Fruit fly (Drosophila melanogaster) whole organism, adult: Measurements from ENCODE around the gene CG16782.
A peak's percentile ranks its signal among the peaks of the same experiment; 100 is the strongest.

Experiments
- CG11617 ChIP-seq: fragments of 200-800 bp; sonication (Bioruptor generic); optimal IDR thresholded peaks from 2 replicates; lab custom pipeline; 2017; ENCODE audit warnings: mild to moderate bottlenecking, missing biosample characterization, missing genetic modification reagents, missing genetic modification characterization
- CG12768 ChIP-seq: fragments of 200-800 bp; sonication (Bioruptor generic); optimal IDR thresholded peaks from 2 replicates; lab custom pipeline; 2017; ENCODE audit warnings: missing biosample characterization, missing genetic modification characterization, mild to moderate bottlenecking, moderate library complexity, missing genetic modification reagents
- CG14711 ChIP-seq: fragments of 200-800 bp; sonication (Bioruptor generic); optimal IDR thresholded peaks from 2 replicates; lab custom pipeline; 2018; ENCODE audit warnings: missing biosample characterization, mild to moderate bottlenecking, missing genetic modification characterization, moderate library complexity
- CG1620 ChIP-seq: fragments of 200-800 bp; sonication (Bioruptor generic); optimal IDR thresholded peaks from 2 replicates; lab custom pipeline; 2016; ENCODE audit warnings: missing biosample characterization, missing genetic modification characterization
- CG33017 ChIP-seq: fragments of 200-800 bp; sonication (Bioruptor generic); optimal IDR thresholded peaks from 2 replicates; lab custom pipeline; 2018; ENCODE audit warnings: missing biosample characterization, mild to moderate bottlenecking, missing genetic modification characterization, moderate library complexity
- CG5204 ChIP-seq: fragments of 200-800 bp; sonication (Bioruptor generic); optimal IDR thresholded peaks from 2 replicates; lab custom pipeline; 2016; ENCODE audit warnings: missing biosample characterization, missing genetic modification characterization
- CG7045 ChIP-seq: fragments of 200-800 bp; sonication (Bioruptor generic); optimal IDR thresholded peaks from 2 replicates; lab custom pipeline; 2017; ENCODE audit warnings: missing biosample characterization, mild to moderate bottlenecking, missing genetic modification characterization
- CG7101 ChIP-seq: fragments of 200-800 bp; sonication (Bioruptor generic); optimal IDR thresholded peaks from 2 replicates; lab custom pipeline; 2018; ENCODE audit warnings: missing biosample characterization, mild to moderate bottlenecking, missing genetic modification characterization, moderate library complexity
- Clk ChIP-seq: fragments of 200-800 bp; sonication (Bioruptor generic); optimal IDR thresholded peaks from 2 replicates; lab custom pipeline; 2017; ENCODE audit warnings: missing biosample characterization, missing genetic modification characterization
- Crg-1 ChIP-seq: fragments of 200-800 bp; sonication (Bioruptor generic); optimal IDR thresholded peaks from 2 replicates; lab custom pipeline; 2016; ENCODE audit warnings: missing biosample characterization, missing genetic modification characterization
- Hr96 ChIP-seq: fragments of 200-800 bp; sonication (Bioruptor generic); optimal IDR thresholded peaks from 2 replicates; lab custom pipeline; 2016; ENCODE audit warnings: missing biosample characterization, missing genetic modification characterization
- Mnt ChIP-seq: fragments of 200-800 bp; sonication (Bioruptor generic); optimal IDR thresholded peaks from 2 replicates; lab custom pipeline; 2016; ENCODE audit warnings: missing biosample characterization, mild to moderate bottlenecking, missing genetic modification characterization
- bab1 ChIP-seq: fragments of 200-800 bp; sonication (Bioruptor generic); optimal IDR thresholded peaks from 3 replicates; lab custom pipeline; 2019; ENCODE audit warnings: missing biosample characterization, mild to moderate bottlenecking, missing genetic modification characterization, moderate library complexity
- cic ChIP-seq: fragments of 200-800 bp; sonication (Bioruptor generic); optimal IDR thresholded peaks from 2 replicates; lab custom pipeline; 2017; ENCODE audit warnings: missing biosample characterization, mild to moderate bottlenecking, missing genetic modification characterization, moderate library complexity
- cnc ChIP-seq, 2 experiments: fragments of >200 bp; optimal IDR thresholded peaks; 2 replicates each; lab custom pipeline; 2017
- kay ChIP-seq: fragments of 200-800 bp; sonication (Bioruptor generic); peaks from one replicate; lab custom pipeline; 2016; ENCODE audit warnings: missing biosample characterization, missing genetic modification characterization, borderline replicate concordance
- ovo ChIP-seq: fragments of 200-800 bp; sonication (Bioruptor generic); optimal IDR thresholded peaks from 2 replicates; lab custom pipeline; 2016; ENCODE audit warnings: missing biosample characterization, missing genetic modification characterization
- pad ChIP-seq: fragments of 200-800 bp; sonication (Bioruptor generic); optimal IDR thresholded peaks from 3 replicates; lab custom pipeline; 2017; ENCODE audit warnings: missing biosample characterization, missing genetic modification characterization, mild to moderate bottlenecking, moderate library complexity, missing genetic modification reagents
- tj ChIP-seq: fragments of 200-800 bp; sonication (Bioruptor generic); optimal IDR thresholded peaks from 3 replicates; lab custom pipeline; 2017; ENCODE audit warnings: missing biosample characterization, mild to moderate bottlenecking, missing genetic modification characterization, moderate library complexity
- toe ChIP-seq: fragments of 200-800 bp; sonication (Bioruptor generic); optimal IDR thresholded peaks from 2 replicates; lab custom pipeline; 2016; ENCODE audit warnings: missing biosample characterization, missing genetic modification characterization

CG16782 gene

DNA sequence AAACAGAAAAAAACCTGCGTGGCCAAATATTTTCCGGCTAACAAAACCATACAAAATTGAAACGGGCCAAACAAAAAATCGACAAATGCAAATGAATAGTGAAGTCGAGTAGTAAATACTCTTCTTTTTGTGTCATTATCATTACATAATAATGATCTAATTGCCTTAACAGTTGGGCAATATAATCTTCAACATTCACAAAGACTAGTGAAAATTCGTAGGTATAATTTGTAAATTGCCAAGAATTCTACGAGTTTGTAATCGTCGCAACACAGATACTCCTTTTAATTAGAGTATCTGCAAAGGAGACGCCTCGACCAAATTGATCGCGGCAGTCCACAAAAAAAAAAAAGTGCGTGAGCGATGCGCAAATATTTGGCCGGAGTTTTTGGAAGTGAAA, 22.5 kb downstream of the CG16782 start:
- TF ChIP-seq tj (GFP tag; lab: Kevin White, UChicago), result no peak
- TF ChIP-seq CG33017, result no peak
- TF ChIP-seq toe, result no peak
- TF ChIP-seq pad (GFP tag; lab: Kevin White, UChicago), result no peak
- TF ChIP-seq Crg-1 (GFP tag; lab: Kevin White, UChicago), result no peak
- no peak for TF ChIP-seq Clk (GFP tag; lab: Kevin White, UChicago)
- TF ChIP-seq cic, result no peak
- TF ChIP-seq ovo (GFP tag; lab: Kevin White, UChicago), result no peak
- TF ChIP-seq CG7045 (GFP tag; lab: Kevin White, UChicago), result no peak

dm6 chrX:3436183-3436582, 23.9 kb downstream of the CG16782 start:
- TF ChIP-seq CG33017 (no peak), CG11617 (GFP tag; lab: Kevin White, UChicago) (no peak), Crg-1 (GFP tag; lab: Kevin White, UChicago) (no peak)

DNA sequence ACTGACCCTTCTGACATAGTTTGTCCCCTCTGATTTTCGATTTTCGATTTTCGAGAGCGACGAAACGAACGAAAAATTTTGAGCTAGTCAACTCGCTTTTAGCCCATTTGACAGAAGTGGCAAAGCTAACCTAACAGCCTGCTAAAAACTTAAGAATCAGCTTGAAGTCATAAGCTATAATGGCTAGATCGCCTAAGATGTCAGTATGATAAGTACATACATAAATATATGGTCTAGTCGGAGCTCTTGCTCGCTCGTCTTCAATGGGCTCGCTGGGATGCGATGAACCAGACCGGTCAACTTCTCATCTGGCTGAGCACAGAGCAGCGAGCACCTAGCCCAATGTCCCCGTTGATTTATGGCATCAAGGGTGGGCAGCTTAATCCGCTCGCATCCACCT, 24.3 kb downstream of the CG16782 start, which contains the start of gene CG14269:
CG14269 (minus strand) TSS at position 101 of the 400 bp plus-strand sequence.
- TF ChIP-seq CG7101, result no peak
- no peak for TF ChIP-seq CG5204 (GFP tag; lab: Kevin White, UChicago)
- no peak for TF ChIP-seq bab1
- TF ChIP-seq kay (GFP tag; lab: Kevin White, UChicago), result no peak
- no peak for TF ChIP-seq pad (GFP tag; lab: Kevin White, UChicago)
- TF ChIP-seq CG14711 (tag; lab: Kevin White, UChicago), result no peak
- no peak for TF ChIP-seq cic
- TF ChIP-seq Mnt (GFP tag; lab: Kevin White, UChicago), result no peak
- TF ChIP-seq ovo (GFP tag; lab: Kevin White, UChicago), result no peak
- no peak for TF ChIP-seq Clk (GFP tag; lab: Kevin White, UChicago)
- no peak for TF ChIP-seq CG12768 (GFP tag; lab: Kevin White, UChicago)
- no peak for TF ChIP-seq toe
- no peak for TF ChIP-seq CG11617 (GFP tag; lab: Kevin White, UChicago)
- TF ChIP-seq Hr96 (GFP tag; lab: Kevin White, UChicago), result no peak
- TF ChIP-seq CG33017, result no peak
- no peak for TF ChIP-seq Crg-1 (GFP tag; lab: Kevin White, UChicago)
- TF ChIP-seq CG7045 (GFP tag; lab: Kevin White, UChicago), result no peak
- no peak for TF ChIP-seq tj (GFP tag; lab: Kevin White, UChicago)

DNA sequence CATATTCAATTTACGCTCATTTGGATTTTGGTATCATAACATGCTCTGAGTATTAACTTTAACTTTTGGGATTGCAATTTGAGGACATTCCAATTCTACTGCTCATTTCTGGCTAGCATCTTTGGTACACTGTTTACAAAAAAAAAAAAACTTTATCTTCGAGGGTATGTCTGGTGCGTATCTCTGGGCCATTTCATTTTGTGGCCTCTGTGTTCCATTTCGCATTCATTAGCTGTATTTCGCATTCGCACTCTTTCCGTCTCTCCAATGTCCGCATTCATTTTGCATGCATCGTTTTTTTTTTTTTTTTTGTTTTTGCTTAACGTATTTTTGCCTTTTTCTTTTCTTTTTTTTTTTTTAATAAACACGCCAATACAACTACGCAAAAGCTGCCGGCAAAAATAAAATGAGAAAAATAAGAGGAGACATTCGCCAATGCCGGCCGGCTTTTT, 26.4 kb downstream of the CG16782 start:
- peak; percentile 6 for TF ChIP-seq ovo (GFP tag; lab: Kevin White, UChicago)
- no peak for TF ChIP-seq cnc (optimal IDR thresholded peaks at IDR 0.05; lab: Kevin White, UChicago)
- TF ChIP-seq bab1, result peak; percentile 89
- no peak for TF ChIP-seq CG7045 (GFP tag; lab: Kevin White, UChicago)
- TF ChIP-seq CG14711 (tag; lab: Kevin White, UChicago), result peak; percentile 77
- no peak for TF ChIP-seq CG33017
- peak; percentile 85 for TF ChIP-seq Hr96 (GFP tag; lab: Kevin White, UChicago)
- TF ChIP-seq kay (GFP tag; lab: Kevin White, UChicago), result peak; percentile 77
- TF ChIP-seq CG11617 (GFP tag; lab: Kevin White, UChicago), result peak; percentile 42
- TF ChIP-seq CG12768 (GFP tag; lab: Kevin White, UChicago), result peak; percentile 9
- peak; percentile 66 for TF ChIP-seq CG1620 (GFP tag; lab: Kevin White, UChicago)
- TF ChIP-seq CG5204 (GFP tag; lab: Kevin White, UChicago), result peak; percentile 33
- TF ChIP-seq Clk (GFP tag; lab: Kevin White, UChicago), result no peak
- peak; percentile 80 for TF ChIP-seq tj (GFP tag; lab: Kevin White, UChicago)
- TF ChIP-seq Mnt (GFP tag; lab: Kevin White, UChicago), result peak; percentile 19
- TF ChIP-seq CG7101, result peak; percentile 52
- TF ChIP-seq Crg-1 (GFP tag; lab: Kevin White, UChicago), result peak; percentile 13
- TF ChIP-seq toe, result no peak
- peak; percentile 35 for TF ChIP-seq pad (GFP tag; lab: Kevin White, UChicago)
- no peak for TF ChIP-seq cic

DNA sequence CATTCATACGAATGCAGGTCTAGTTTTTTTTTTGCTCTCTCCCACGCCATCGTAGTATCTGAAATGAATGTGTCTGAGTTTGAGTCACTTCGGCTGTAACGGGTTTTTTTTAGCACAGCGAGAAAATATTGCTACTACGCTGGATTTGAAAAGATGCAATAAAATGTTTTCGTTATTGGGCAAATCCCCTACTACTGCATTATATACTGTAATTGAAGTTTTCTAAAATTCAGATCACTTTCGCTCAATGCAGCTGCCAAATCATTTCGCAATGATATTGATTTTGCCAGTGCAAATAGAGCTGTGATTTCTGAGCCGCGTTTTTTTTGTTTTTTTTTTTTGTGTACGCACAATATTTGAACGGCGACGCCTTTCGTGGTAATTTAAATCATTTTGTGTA, 27.1 kb downstream of the CG16782 start:
- TF ChIP-seq ovo (GFP tag; lab: Kevin White, UChicago) (peak; percentile 93), CG12768 (GFP tag; lab: Kevin White, UChicago) (no peak), kay (GFP tag; lab: Kevin White, UChicago) (peak; percentile 18), bab1 (peak; percentile 69), Clk (GFP tag; lab: Kevin White, UChicago) (no peak), CG33017 (no peak), pad (GFP tag; lab: Kevin White, UChicago) (no peak), tj (GFP tag; lab: Kevin White, UChicago) (no peak), CG7101 (peak; percentile 38), CG1620 (GFP tag; lab: Kevin White, UChicago) (peak; percentile 46), Mnt (GFP tag; lab: Kevin White, UChicago) (no peak), CG11617 (GFP tag; lab: Kevin White, UChicago) (no peak), cnc (optimal IDR thresholded peaks at IDR 0.05; lab: Kevin White, UChicago) (no peak), CG5204 (GFP tag; lab: Kevin White, UChicago) (peak; percentile 8), CG7045 (GFP tag; lab: Kevin White, UChicago) (no peak), cic (peak; percentile 27), Hr96 (GFP tag; lab: Kevin White, UChicago) (peak; percentile 5), CG14711 (tag; lab: Kevin White, UChicago) (peak; percentile 54), Crg-1 (GFP tag; lab: Kevin White, UChicago) (peak; percentile 6), toe (peak; percentile 18)

DNA sequence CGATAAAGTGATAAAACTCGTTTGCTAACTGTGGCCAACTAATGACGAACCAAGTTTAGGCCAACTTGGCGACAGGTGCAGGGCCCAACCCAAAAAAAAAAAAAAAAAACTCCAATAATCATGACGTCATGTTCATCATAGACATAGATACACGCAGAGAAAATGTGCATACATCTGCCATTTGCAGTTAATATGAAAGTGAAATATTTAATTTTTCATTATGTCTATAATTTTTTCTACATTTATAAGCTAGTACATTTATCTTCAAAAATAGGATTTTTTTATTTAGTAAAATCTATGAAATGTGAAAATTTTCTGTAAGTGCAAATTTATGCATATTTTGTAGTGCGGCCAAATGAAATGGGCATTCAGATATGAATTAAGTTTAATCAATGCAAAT, 28.4 kb downstream of the CG16782 start:
- TF ChIP-seq tj (GFP tag; lab: Kevin White, UChicago) (no peak), bab1 (peak; percentile 3)
